Worm (Caenorhabditis elegans) whole organism, midembryonic: ENCODE data around the gene col-180.

ENCODE experiments used
- T22C8.4 ChIP-seq: fragments of 200-800 bp; sonication (Bioruptor generic); IDR thresholded peaks from 2 replicates; pipeline ENCODE4 v1.3.6; 2022; ENCODE audit warnings: missing genetic modification characterization, missing compliant biosample characterization
- cog-1 ChIP-seq: sonication (generic microtip); optimal IDR thresholded peaks from 2 replicates; lab custom pipeline; 2016; ENCODE audit warnings: missing genetic modification characterization, missing compliant biosample characterization
- flt-1 ChIP-seq: fragments of 200-800 bp; sonication (Bioruptor generic); IDR thresholded peaks from 2 replicates; pipeline ENCODE4 v1.3.6; 2022; ENCODE audit warnings: missing genetic modification characterization, missing compliant biosample characterization
- klf-2 ChIP-seq: fragments of 200-800 bp; sonication (Bioruptor generic); conservative IDR thresholded peaks from 2 replicates; pipeline ENCODE4 v1.3.6; 2022; ENCODE audit warnings: missing genetic modification reagents, missing genetic modification characterization, missing compliant biosample characterization
- med-1 ChIP-seq: sonication (generic microtip); optimal IDR thresholded peaks from 2 replicates; lab custom pipeline; 2017; ENCODE audit warnings: missing genetic modification characterization, mild to moderate bottlenecking, missing compliant biosample characterization, antibody characterized with exemption, missing genetic modification reagents; ENCODE audit not compliant: insufficient read depth
- ref-1 ChIP-seq: fragments of 200-800 bp; sonication (Bioruptor generic); conservative IDR thresholded peaks from 2 replicates; pipeline ENCODE4 v1.3.6; 2022; ENCODE audit warnings: missing genetic modification reagents, missing genetic modification characterization, missing compliant biosample characterization
- tab-1 ChIP-seq: fragments of 200-800 bp; sonication (Bioruptor generic); IDR thresholded peaks from 2 replicates; pipeline ENCODE4 v1.3.6; 2022; ENCODE audit warnings: missing genetic modification characterization, missing compliant biosample characterization
- ztf-23 ChIP-seq: fragments of 200-800 bp; sonication (Bioruptor generic); IDR thresholded peaks from 2 replicates; pipeline ENCODE4 v1.3.6; 2022; ENCODE audit warnings: missing genetic modification reagents, missing genetic modification characterization, missing compliant biosample characterization
- ztf-29 ChIP-seq: fragments of 200-800 bp; sonication (Bioruptor generic); IDR thresholded peaks from 2 replicates; pipeline ENCODE4 v1.3.6; 2022; ENCODE audit warnings: missing genetic modification reagents, missing genetic modification characterization, missing compliant biosample characterization

col-180 gene

ce11 chrX:11661625-11662024 lies 50.5 kb downstream of the col-180 start, which contains the start of gene sfxn-1.5:
Gene sfxn-1.5 (minus strand): TSS chrX:11661660.
- TF ChIP-seq ref-1 (GFP tag; lab: Robert Waterston, UW) (no peak), med-1 (GFP tag; lab: Kevin White, UChicago) (no peak), klf-2 (GFP tag; lab: Robert Waterston, UW) (no peak), flt-1 (no peak), T22C8.4 (GFP tag; lab: Robert Waterston, UW) (no peak), cog-1 (tag; lab: Kevin White, UChicago) (no peak), ztf-23 (GFP tag; lab: Robert Waterston, UW) (no peak), tab-1 (GFP tag; lab: Robert Waterston, UW) (no peak), ztf-29 (no peak)
